Fruit fly (Drosophila melanogaster) whole organism, embryonic: Measurements from ENCODE around the gene DppIII.

Source experiments
- CG1024 ChIP-seq: fragments of 200-800 bp; sonication (Bioruptor generic); IDR thresholded peaks from 2 replicates; pipeline ENCODE4 v1.3.6; 2022; ENCODE audit warnings: missing biosample characterization, missing genetic modification characterization
- CG10959 ChIP-seq: fragments of 200-800 bp; sonication (Bioruptor generic); IDR thresholded peaks from 2 replicates; pipeline ENCODE4 v1.3.6; 2022; ENCODE audit warnings: missing biosample characterization, missing genetic modification characterization
- CG11085 ChIP-seq: fragments of 200-800 bp; sonication (Bioruptor generic); IDR thresholded peaks from 2 replicates; pipeline ENCODE4 v1.3.6; 2022; ENCODE audit warnings: missing biosample characterization, missing genetic modification characterization
- CG11398 ChIP-seq: fragments of 200-800 bp; sonication (Bioruptor generic); optimal IDR thresholded peaks from 2 replicates; lab custom pipeline; 2016; ENCODE audit warnings: missing biosample characterization, missing genetic modification characterization
- CG12104 ChIP-seq: fragments of 200-800 bp; sonication (Bioruptor generic); optimal IDR thresholded peaks from 3 replicates; lab custom pipeline; 2016; ENCODE audit warnings: missing biosample characterization, missing genetic modification characterization
- CG12219 ChIP-seq: fragments of 200-800 bp; sonication (Bioruptor generic); optimal IDR thresholded peaks from 3 replicates; lab custom pipeline; 2018; ENCODE audit warnings: missing biosample characterization, mild to moderate bottlenecking, missing genetic modification characterization
- CG13775 ChIP-seq: fragments of 200-800 bp; sonication (Bioruptor generic); optimal IDR thresholded peaks from 3 replicates; lab custom pipeline; 2017; ENCODE audit warnings: missing biosample characterization, mild to moderate bottlenecking, missing genetic modification characterization
- CG15479 ChIP-seq: fragments of 200-800 bp; sonication (Bioruptor generic); optimal IDR thresholded peaks from 3 replicates; lab custom pipeline; 2019; ENCODE audit warnings: missing biosample characterization, mild to moderate bottlenecking, missing genetic modification characterization, moderate library complexity
- CG15601 ChIP-seq: fragments of 200-800 bp; sonication (Bioruptor generic); optimal IDR thresholded peaks from 3 replicates; lab custom pipeline; 2019; ENCODE audit warnings: missing biosample characterization, mild to moderate bottlenecking, missing genetic modification characterization, moderate library complexity
- CG18262 ChIP-seq: fragments of 200-800 bp; optimal IDR thresholded peaks from 3 replicates; lab custom pipeline; 2019; ENCODE audit warnings: missing biosample characterization, mild to moderate bottlenecking, missing genetic modification characterization, moderate library complexity
- CG2199 ChIP-seq: fragments of 200-800 bp; sonication (Bioruptor generic); IDR thresholded peaks from 3 replicates; pipeline ENCODE4 v1.3.6; 2022; ENCODE audit warnings: missing biosample characterization, missing genetic modification characterization
- CG2889 ChIP-seq: fragments of 200-800 bp; sonication (Bioruptor generic); IDR thresholded peaks from 3 replicates; pipeline ENCODE4 v1.3.6; 2022; ENCODE audit warnings: missing biosample characterization, missing genetic modification characterization
- CG3065 ChIP-seq: fragments of 200-800 bp; sonication (Bioruptor generic); optimal IDR thresholded peaks from 2 replicates; lab custom pipeline; 2016; ENCODE audit warnings: missing biosample characterization, missing genetic modification characterization
- CG4730 ChIP-seq: fragments of 200-800 bp; sonication (Bioruptor generic); IDR thresholded peaks from 2 replicates; pipeline ENCODE4 v1.3.6; 2022; ENCODE audit warnings: missing biosample characterization, missing genetic modification characterization
- CG4820 ChIP-seq: fragments of 200-800 bp; sonication (Bioruptor generic); optimal IDR thresholded peaks from 3 replicates; lab custom pipeline; 2016; ENCODE audit warnings: missing biosample characterization, missing genetic modification characterization
- CG6254 ChIP-seq: fragments of 200-800 bp; sonication (Bioruptor generic); optimal IDR thresholded peaks from 3 replicates; lab custom pipeline; 2017; ENCODE audit warnings: mild to moderate bottlenecking, missing biosample characterization, missing genetic modification reagents, missing genetic modification characterization
- CG6765 ChIP-seq: fragments of 200-800 bp; sonication (Bioruptor generic); optimal IDR thresholded peaks from 3 replicates; lab custom pipeline; 2017; ENCODE audit warnings: missing biosample characterization, mild to moderate bottlenecking, missing genetic modification characterization
- CG7271 ChIP-seq: fragments of 200-800 bp; sonication (Bioruptor generic); optimal IDR thresholded peaks from 2 replicates; lab custom pipeline; 2018; ENCODE audit warnings: missing biosample characterization, mild to moderate bottlenecking, missing genetic modification characterization, moderate library complexity
- CG7987 ChIP-seq: fragments of 200-800 bp; sonication (Bioruptor generic); optimal IDR thresholded peaks from 2 replicates; lab custom pipeline; 2018; ENCODE audit warnings: missing biosample characterization, mild to moderate bottlenecking, missing genetic modification characterization, moderate library complexity
- CG8290 ChIP-seq, 3 experiments: fragments of 200-800 bp; sonication (Bioruptor generic); optimal IDR thresholded peaks; 2 replicates each; lab custom pipeline; 2016 to 2019; ENCODE audit warnings: missing biosample characterization in 3 of 3, missing genetic modification characterization in 3 of 3, mild to moderate bottlenecking in 2 of 3, moderate library complexity in 1 of 3
- CG8388 ChIP-seq: fragments of 200-800 bp; sonication (Bioruptor generic); optimal IDR thresholded peaks from 2 replicates; lab custom pipeline; 2019; ENCODE audit warnings: missing biosample characterization, mild to moderate bottlenecking, missing genetic modification characterization, moderate library complexity
- CG8924 ChIP-seq: fragments of 200-800 bp; optimal IDR thresholded peaks from 3 replicates; lab custom pipeline; 2019; ENCODE audit warnings: missing biosample characterization, mild to moderate bottlenecking, missing genetic modification characterization, moderate library complexity
- CG9437 ChIP-seq: fragments of 200-800 bp; sonication (Bioruptor generic); optimal IDR thresholded peaks from 2 replicates; lab custom pipeline; 2018; ENCODE audit warnings: missing biosample characterization, mild to moderate bottlenecking, missing genetic modification characterization
- CG9609 ChIP-seq: fragments of 200-800 bp; sonication (Bioruptor generic); optimal IDR thresholded peaks from 3 replicates; lab custom pipeline; 2016; ENCODE audit warnings: missing biosample characterization, missing genetic modification characterization
- Doc2 ChIP-seq: fragments of 200-800 bp; sonication (Bioruptor generic); IDR thresholded peaks from 2 replicates; pipeline ENCODE4 v1.3.6; 2022; ENCODE audit warnings: missing biosample characterization, missing genetic modification characterization
- Drgx ChIP-seq: fragments of 200-800 bp; sonication (Bioruptor generic); IDR thresholded peaks from 2 replicates; pipeline ENCODE4 v1.3.6; 2022; ENCODE audit warnings: missing biosample characterization, missing genetic modification characterization
- Ets97D ChIP-seq: fragments of 200-800 bp; sonication (Bioruptor generic); optimal IDR thresholded peaks from 3 replicates; lab custom pipeline; 2016; ENCODE audit warnings: missing biosample characterization, missing genetic modification characterization
- Fer3 ChIP-seq: fragments of 200-800 bp; sonication (Bioruptor generic); optimal IDR thresholded peaks from 2 replicates; lab custom pipeline; 2018; ENCODE audit warnings: missing biosample characterization, mild to moderate bottlenecking, missing genetic modification characterization, moderate library complexity
- Lhr ChIP-seq: fragments of 200-800 bp; sonication (Bioruptor generic); optimal IDR thresholded peaks from 3 replicates; lab custom pipeline; 2017; ENCODE audit warnings: mild to moderate bottlenecking, missing biosample characterization, missing genetic modification reagents, missing genetic modification characterization
- Mad ChIP-seq: fragments of 200-800 bp; sonication (Bioruptor generic); optimal IDR thresholded peaks from 2 replicates; lab custom pipeline; 2016; ENCODE audit warnings: missing biosample characterization, missing genetic modification characterization
- NC2α ChIP-seq: fragments of 200-800 bp; sonication (Bioruptor generic); optimal IDR thresholded peaks from 2 replicates; lab custom pipeline; 2016; ENCODE audit warnings: missing biosample characterization, missing genetic modification characterization
- Nf-YB ChIP-seq: fragments of 200-800 bp; sonication (Bioruptor generic); optimal IDR thresholded peaks from 3 replicates; lab custom pipeline; 2019; ENCODE audit warnings: missing biosample characterization, mild to moderate bottlenecking, missing genetic modification characterization, moderate library complexity
- ab ChIP-seq: fragments of 200-800 bp; sonication (Bioruptor generic); optimal IDR thresholded peaks from 2 replicates; lab custom pipeline; 2016; ENCODE audit warnings: missing biosample characterization, missing genetic modification characterization
- bcd ChIP-seq: fragments of 200-800 bp; sonication (Bioruptor generic); optimal IDR thresholded peaks from 2 replicates; lab custom pipeline; 2017; ENCODE audit warnings: missing biosample characterization, mild to moderate bottlenecking, missing genetic modification characterization
- crc ChIP-seq: fragments of 200-800 bp; sonication (Bioruptor generic); optimal IDR thresholded peaks from 2 replicates; lab custom pipeline; 2016; ENCODE audit warnings: missing biosample characterization, missing genetic modification characterization
- danr ChIP-seq: fragments of 200-800 bp; sonication (Bioruptor generic); IDR thresholded peaks from 2 replicates; pipeline ENCODE4 v1.3.6; 2022; ENCODE audit warnings: missing biosample characterization, missing genetic modification characterization
- disco-r ChIP-seq: fragments of 200-800 bp; sonication (Bioruptor generic); optimal IDR thresholded peaks from 2 replicates; lab custom pipeline; 2016; ENCODE audit warnings: missing biosample characterization, missing genetic modification characterization
- hth ChIP-seq: fragments of >200 bp; optimal IDR thresholded peaks from 2 replicates; lab custom pipeline; 2017; ENCODE audit warnings: inconsistent platforms
- klu ChIP-seq: fragments of 200-800 bp; sonication (Bioruptor generic); IDR thresholded peaks from 2 replicates; pipeline ENCODE4 v1.3.6; 2022; ENCODE audit warnings: missing biosample characterization, missing genetic modification characterization
- lilli ChIP-seq: fragments of 200-800 bp; sonication (Bioruptor generic); optimal IDR thresholded peaks from 3 replicates; lab custom pipeline; 2016; ENCODE audit warnings: missing biosample characterization, missing genetic modification characterization
- org-1 ChIP-seq: fragments of 200-800 bp; sonication (Bioruptor generic); optimal IDR thresholded peaks from 2 replicates; lab custom pipeline; 2017; ENCODE audit warnings: missing biosample characterization, missing genetic modification characterization
- pb ChIP-seq: fragments of 200-800 bp; sonication (Bioruptor generic); optimal IDR thresholded peaks from 3 replicates; lab custom pipeline; 2016; ENCODE audit warnings: missing biosample characterization, missing genetic modification characterization
- pho ChIP-seq: fragments of 200-800 bp; sonication (Bioruptor generic); optimal IDR thresholded peaks from 2 replicates; lab custom pipeline; 2016; ENCODE audit warnings: missing biosample characterization, missing genetic modification characterization
- prd ChIP-seq, 3 experiments: fragments of >200 bp in 2 of 3; fragments of 200-800 bp in 1 of 3; sonication (Bioruptor generic) in 1 of 3; optimal IDR thresholded peaks in 2 of 3; IDR thresholded peaks in 1 of 3; 2 replicates in 2 of 3; 3 replicates in 1 of 3; pipeline versions ENCODE4 v1.3.6 to Lab custom; 2017 to 2022; ENCODE audit warnings: missing biosample characterization in 1 of 3, missing genetic modification characterization in 1 of 3
- ranshi ChIP-seq: fragments of 200-800 bp; sonication (Bioruptor generic); IDR thresholded peaks from 2 replicates; pipeline ENCODE4 v1.3.6; 2022; ENCODE audit warnings: missing biosample characterization, missing genetic modification characterization
- repo ChIP-seq: fragments of 200-800 bp; sonication (Bioruptor generic); optimal IDR thresholded peaks from 2 replicates; lab custom pipeline; 2016; ENCODE audit warnings: missing biosample characterization, missing genetic modification characterization
- sima ChIP-seq: fragments of 200-800 bp; sonication (Bioruptor generic); optimal IDR thresholded peaks from 2 replicates; lab custom pipeline; 2016; ENCODE audit warnings: missing biosample characterization, missing genetic modification characterization
- sisA ChIP-seq: fragments of 200-800 bp; sonication (Bioruptor generic); IDR thresholded peaks from 2 replicates; pipeline ENCODE4 v1.3.6; 2022; ENCODE audit warnings: missing biosample characterization, missing genetic modification characterization
- so ChIP-seq: fragments of 200-800 bp; sonication (Bioruptor generic); IDR thresholded peaks from 3 replicates; pipeline ENCODE4 v1.3.6; 2022; ENCODE audit warnings: missing biosample characterization, missing genetic modification characterization
- twi ChIP-seq: fragments of 200-800 bp; optimal IDR thresholded peaks from 2 replicates; lab custom pipeline; 2019; ENCODE audit warnings: missing biosample characterization, mild to moderate bottlenecking, missing genetic modification characterization, moderate library complexity

DppIII gene

dm6 chr3R:8300928-8301752 is 43.1 kb upstream of the DppIII start, which contains the start of the genes CG9626 and mRpL1 (continued):
- TF ChIP-seq prd (optimal IDR thresholded peaks at IDR 0.05; lab: Kevin White, UChicago), result no peak
- TF ChIP-seq prd (GFP tag; IDR thresholded peaks at IDR 0.05; lab: Robert Waterston, UW), result no peak
- no peak for TF ChIP-seq CG4730 (GFP tag; lab: Robert Waterston, UW)
- TF ChIP-seq CG1024 (GFP tag; lab: Robert Waterston, UW), result no peak
- TF ChIP-seq danr (GFP tag; lab: Robert Waterston, UW), result no peak
- TF ChIP-seq CG12219 (GFP tag; lab: Kevin White, UChicago), result no peak
- TF ChIP-seq CG11085, result no peak
- 0 out of 2 replicates have a peak, but pooled peaks have one; percentile 35 for TF ChIP-seq ranshi (GFP tag; lab: Robert Waterston, UW)
- TF ChIP-seq sisA (GFP tag; lab: Robert Waterston, UW), result 0 out of 2 replicates have a peak, but pooled peaks have one; percentile 21
- TF ChIP-seq CG13775 (GFP tag; lab: Kevin White, UChicago), result no peak
- no peak for TF ChIP-seq CG7987 (GFP tag; lab: Kevin White, UChicago)
- no peak for TF ChIP-seq lilli
- peak; percentile 51; the same call in 1 of the 3 replicates for TF ChIP-seq CG2199 (GFP tag; lab: Robert Waterston, UW)
- TF ChIP-seq CG8924 (tag; lab: Kevin White, UChicago), result no peak
- TF ChIP-seq Doc2 (GFP tag; lab: Robert Waterston, UW), result no peak
- TF ChIP-seq Ets97D (GFP tag; lab: Kevin White, UChicago), result peak; percentile 80
- TF ChIP-seq ab, result no peak
- no peak for TF ChIP-seq CG9437 (GFP tag; lab: Kevin White, UChicago)
- no peak for TF ChIP-seq twi (tag; lab: Kevin White, UChicago)
- no peak for TF ChIP-seq hth (lab: Kevin White, UChicago)
- TF ChIP-seq CG15601 (tag; lab: Kevin White, UChicago), result no peak
- TF ChIP-seq pho (GFP tag; lab: Kevin White, UChicago), result peak; percentile 17
- peak; percentile 6 for TF ChIP-seq CG3065 (GFP tag; lab: Kevin White, UChicago)
- TF ChIP-seq Mad (GFP tag; lab: Kevin White, UChicago), result peak; percentile 15
- TF ChIP-seq CG7271, result no peak
- TF ChIP-seq Fer3 (tag; lab: Kevin White, UChicago), result no peak
- TF ChIP-seq klu (GFP tag; lab: Robert Waterston, UW), result no peak
- no peak for TF ChIP-seq CG4820
- no peak for TF ChIP-seq CG8388 (GFP tag; lab: Kevin White, UChicago)
- no peak for TF ChIP-seq org-1
- no peak for TF ChIP-seq CG11398 (GFP tag; lab: Kevin White, UChicago)
- TF ChIP-seq CG2889 (GFP tag; lab: Robert Waterston, UW), result no peak
- no peak for TF ChIP-seq CG6765 (GFP tag; lab: Kevin White, UChicago)
- no peak for TF ChIP-seq bcd (GFP tag; lab: Kevin White, UChicago)
- TF ChIP-seq disco-r (GFP tag; lab: Kevin White, UChicago), result no peak
- TF ChIP-seq Drgx, result no peak
- TF ChIP-seq so (GFP tag; lab: Robert Waterston, UW), result no peak
- no peak for TF ChIP-seq pb (GFP tag; lab: Kevin White, UChicago)
- TF ChIP-seq CG6254 (GFP tag; lab: Kevin White, UChicago), result no peak
- no peak for TF ChIP-seq NC2α (GFP tag; lab: Kevin White, UChicago)
- peak; percentile 86 for TF ChIP-seq Lhr (GFP tag; lab: Kevin White, UChicago)
- TF ChIP-seq CG9609 (GFP tag; lab: Kevin White, UChicago), result peak; percentile 10
- no peak for TF ChIP-seq CG12104 (GFP tag; lab: Kevin White, UChicago)
- no peak for TF ChIP-seq crc
- TF ChIP-seq Nf-YB (GFP tag; lab: Kevin White, UChicago), result no peak
- no peak for TF ChIP-seq CG10959 (GFP tag; lab: Robert Waterston, UW)
- no peak for TF ChIP-seq CG15479 (GFP tag; lab: Kevin White, UChicago)
- TF ChIP-seq sima (GFP tag; lab: Kevin White, UChicago), result no peak
- TF ChIP-seq CG8290 (GFP tag; optimal IDR thresholded peaks at IDR 0.05; lab: Kevin White, UChicago), result peak; percentile 2
- TF ChIP-seq CG8290 (tag; optimal IDR thresholded peaks at IDR 0.05; lab: Kevin White, UChicago), result peak in 1 of 2 experiments; percentile 79
- TF ChIP-seq CG18262 (tag; lab: Kevin White, UChicago), result no peak
- no peak for TF ChIP-seq repo
